Worm (Caenorhabditis elegans): ENCODE data around the gene Y46C8AM.1.

Y46C8AM.1 gene

DNA sequence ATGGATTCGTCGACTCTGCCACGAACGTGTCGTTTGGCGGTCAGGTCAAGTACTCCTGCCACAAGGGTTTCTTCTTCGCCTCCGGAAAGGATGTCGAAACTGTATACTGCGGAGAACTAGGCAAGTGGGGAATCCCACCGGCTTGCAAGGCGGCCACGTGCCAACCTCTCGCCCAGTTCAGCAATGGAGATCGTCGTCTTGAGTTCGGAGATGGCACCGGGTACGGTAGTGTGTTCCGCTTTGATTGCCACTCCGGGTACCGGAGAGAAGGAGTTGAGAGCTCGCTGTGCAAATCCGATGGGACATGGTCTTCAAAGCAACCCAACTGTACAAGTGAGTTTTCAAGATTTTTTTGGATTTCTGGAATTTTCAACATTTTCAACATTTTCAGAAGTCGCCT is 37.0 kb downstream of the Y46C8AM.1 start:
- TF ChIP-seq mep-1 (tag; optimal IDR thresholded peaks at IDR 0.05): no peak
- TF ChIP-seq hlh-1 (tag; optimal IDR thresholded peaks at IDR 0.05): no peak
- TF ChIP-seq sptf-1 (tag; optimal IDR thresholded peaks at IDR 0.05): no peak
- no peak for TF ChIP-seq cnd-1 (tag; optimal IDR thresholded peaks at IDR 0.05)
- TF ChIP-seq lin-13 (tag; optimal IDR thresholded peaks at IDR 0.05): no peak
- TF ChIP-seq nhr-12 (tag; optimal IDR thresholded peaks at IDR 0.05): no peak
- no peak for TF ChIP-seq drap-1 (GFP tag; optimal IDR thresholded peaks at IDR 0.05)
- TF ChIP-seq unc-39 (tag; optimal IDR thresholded peaks at IDR 0.05): no peak
- no peak for TF ChIP-seq bed-3 (GFP tag; optimal IDR thresholded peaks at IDR 0.05)
- TF ChIP-seq nhr-76 (tag; optimal IDR thresholded peaks at IDR 0.05): no peak
- no peak for TF ChIP-seq tbx-8 (GFP tag; optimal IDR thresholded peaks at IDR 0.05)
- no peak for TF ChIP-seq nhr-237 (tag; optimal IDR thresholded peaks at IDR 0.05)

DNA sequence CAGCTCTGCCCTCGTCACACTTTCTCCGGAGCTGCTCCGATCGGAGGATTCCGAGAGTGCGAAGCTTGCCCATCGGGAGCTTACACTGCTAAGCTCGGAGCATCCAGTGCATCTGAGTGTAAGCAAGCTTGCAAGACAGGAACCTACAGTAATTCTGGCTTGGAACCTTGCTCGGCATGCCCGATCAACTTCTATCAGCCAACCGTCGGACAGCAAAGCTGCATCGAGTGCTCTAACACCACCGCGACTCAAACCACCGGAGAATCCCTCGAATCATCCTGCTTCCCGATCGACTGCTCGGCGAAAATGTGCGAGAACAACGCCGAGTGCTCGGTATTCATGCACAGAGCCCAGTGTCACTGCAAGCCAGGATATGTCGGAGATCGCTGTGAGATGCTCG is 41.5 kb downstream of the Y46C8AM.1 start:
- TF ChIP-seq nhr-237 (tag; optimal IDR thresholded peaks at IDR 0.05) (no peak), snpc-4 (tag; optimal IDR thresholded peaks at IDR 0.05) (no peak), unc-120 (tag; optimal IDR thresholded peaks at IDR 0.05; ENCODE audit: poor library complexity, severe bottlenecking) (no peak)

DNA sequence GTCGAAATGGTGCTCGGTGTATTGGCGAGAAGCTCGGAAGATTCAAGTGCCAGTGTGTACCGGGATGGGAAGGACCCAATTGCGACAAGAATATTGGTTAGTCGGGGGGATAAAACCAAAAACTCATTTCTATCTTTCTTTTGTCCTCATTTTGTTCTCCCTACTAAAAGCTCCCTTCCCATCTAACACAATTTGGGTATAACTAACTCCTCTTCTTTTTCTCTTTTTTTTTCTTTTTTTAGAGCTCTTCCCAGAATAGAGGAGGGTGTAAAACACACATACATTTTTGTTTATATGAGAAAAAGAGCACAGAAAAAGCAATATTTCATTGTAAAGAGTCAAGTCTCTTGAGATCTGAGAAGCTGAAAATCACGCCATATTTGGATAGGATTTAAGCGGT is 42.5 kb downstream of the Y46C8AM.1 start:
- TF ChIP-seq pha-4 (tag; optimal IDR thresholded peaks at IDR 0.05) (no peak), unc-120 (tag; optimal IDR thresholded peaks at IDR 0.05; ENCODE audit: poor library complexity, severe bottlenecking) (no peak)

DNA sequence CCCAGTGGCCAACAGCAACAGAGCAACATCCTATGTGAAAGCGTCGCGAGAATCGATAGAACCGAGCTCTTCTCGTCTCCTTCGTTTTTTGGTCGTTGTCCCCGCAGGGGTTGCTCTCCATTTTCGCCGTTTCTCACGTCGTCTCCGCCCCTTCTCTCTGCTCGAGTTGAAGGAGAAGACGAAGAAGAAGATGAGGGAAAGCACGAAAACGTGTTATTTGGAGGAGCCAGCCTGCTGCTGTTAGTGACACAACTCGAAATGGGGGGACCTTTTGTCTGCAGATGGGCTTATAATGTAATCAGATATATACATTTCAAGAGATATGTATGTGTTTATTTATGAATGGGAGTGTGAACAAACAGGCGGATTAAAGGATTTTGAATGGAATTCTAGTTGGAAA is 45.0 kb downstream of the Y46C8AM.1 start, which contains the start of gene W02C12.2:
Gene W02C12.2, minus strand, starts transcription at position 277 of the 400 bp plus-strand sequence.
- no peak for TF ChIP-seq cnd-1 (tag; optimal IDR thresholded peaks at IDR 0.05)
- TF ChIP-seq unc-120 (tag; optimal IDR thresholded peaks at IDR 0.05; ENCODE audit: poor library complexity, severe bottlenecking): no peak
- TF ChIP-seq ceh-39 (tag; optimal IDR thresholded peaks at IDR 0.05): no peak
- no peak for TF ChIP-seq M03D4.4 (tag; optimal IDR thresholded peaks at IDR 0.05)
- TF ChIP-seq nhr-12 (tag; optimal IDR thresholded peaks at IDR 0.05): no peak
- TF ChIP-seq snpc-4 (tag; optimal IDR thresholded peaks at IDR 0.05): no peak
- TF ChIP-seq ces-1 (GFP tag; optimal IDR thresholded peaks at IDR 0.05): peak; percentile 51
- no peak for TF ChIP-seq lin-32 (GFP tag; optimal IDR thresholded peaks at IDR 0.05)

DNA sequence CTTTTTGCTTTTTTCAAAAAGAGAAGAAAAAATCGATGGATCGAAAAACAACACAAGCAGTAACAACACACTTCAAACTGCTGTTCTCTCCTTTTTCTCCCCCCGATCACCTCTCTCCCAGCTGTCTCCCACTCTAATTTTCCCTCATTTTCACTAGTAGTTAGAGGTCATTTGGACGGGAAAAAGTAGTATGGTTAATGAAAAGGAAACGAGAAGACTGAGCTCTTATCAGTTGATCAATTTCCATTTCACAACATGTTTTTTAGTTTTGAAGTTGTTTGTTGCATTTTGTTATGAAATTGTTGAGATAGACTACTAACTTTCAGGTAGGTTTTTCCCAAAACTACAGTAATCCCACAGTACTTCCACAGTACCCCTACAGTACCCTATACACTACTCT is 45.8 kb downstream of the Y46C8AM.1 start:
- TF ChIP-seq cnd-1 (tag; optimal IDR thresholded peaks at IDR 0.05): no peak
- no peak for TF ChIP-seq pha-4 (tag; optimal IDR thresholded peaks at IDR 0.05)
- TF ChIP-seq snpc-4 (tag; optimal IDR thresholded peaks at IDR 0.05): no peak
- TF ChIP-seq elt-1 (tag; optimal IDR thresholded peaks at IDR 0.05; ENCODE audit: borderline replicate concordance, insufficient read depth): no peak
- TF ChIP-seq sem-2 (GFP tag; optimal IDR thresholded peaks at IDR 0.05): no peak
- TF ChIP-seq unc-39 (tag; optimal IDR thresholded peaks at IDR 0.05): no peak
- no peak for TF ChIP-seq unc-62 (GFP tag; optimal IDR thresholded peaks at IDR 0.05)
- TF ChIP-seq nhr-237 (tag; optimal IDR thresholded peaks at IDR 0.05): no peak
- TF ChIP-seq lsy-2 (tag; optimal IDR thresholded peaks at IDR 0.05): no peak
- TF ChIP-seq nhr-2 (tag; optimal IDR thresholded peaks at IDR 0.05): no peak
- TF ChIP-seq lin-13 (tag; optimal IDR thresholded peaks at IDR 0.05): no peak
- TF ChIP-seq lin-32 (GFP tag; optimal IDR thresholded peaks at IDR 0.05): no peak
- TF ChIP-seq flh-1 (GFP tag; optimal IDR thresholded peaks at IDR 0.05): no peak

DNA sequence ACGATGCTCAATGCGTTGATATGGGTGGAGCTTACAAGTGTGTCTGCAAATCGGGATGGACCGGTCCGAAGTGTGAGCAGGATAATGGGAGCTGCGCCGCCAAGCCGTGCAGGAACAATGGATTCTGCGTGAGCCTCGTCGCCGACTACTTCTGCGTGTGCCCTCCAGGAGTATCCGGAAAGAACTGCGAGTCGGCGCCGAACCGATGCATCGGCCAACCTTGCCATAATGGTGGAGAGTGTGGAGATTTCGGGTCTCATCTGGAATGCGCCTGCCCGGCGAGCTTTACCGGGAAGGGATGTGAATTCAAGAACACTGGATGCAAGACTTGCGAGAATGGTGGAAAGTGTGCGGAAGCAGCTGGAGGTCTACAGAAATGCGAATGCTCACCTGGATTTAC is 47.2 kb downstream of the Y46C8AM.1 start:
- TF ChIP-seq ceh-83 (GFP tag; optimal IDR thresholded peaks at IDR 0.05): no peak
- TF ChIP-seq mab-5 (tag; optimal IDR thresholded peaks at IDR 0.05): no peak

DNA sequence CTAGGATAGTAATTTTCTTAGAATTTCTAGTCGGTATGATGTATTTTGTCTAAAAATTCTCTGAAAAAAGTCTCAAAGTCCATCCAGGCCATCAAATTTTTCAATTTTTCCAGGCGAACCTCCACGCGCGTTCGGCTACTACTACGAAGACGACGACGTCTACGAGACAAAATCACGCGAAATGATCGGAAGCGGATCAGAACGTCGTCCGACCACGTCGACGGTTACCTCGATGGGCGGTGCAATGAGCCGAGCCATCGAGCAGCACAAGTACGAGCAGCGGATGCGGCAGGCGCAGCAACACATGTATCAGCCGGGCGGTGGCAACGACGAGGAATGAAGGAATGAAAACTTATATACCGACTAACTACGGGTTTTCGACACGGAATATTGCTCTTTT is 50.9 kb downstream of the Y46C8AM.1 start:
- no peak for TF ChIP-seq cnd-1 (tag; optimal IDR thresholded peaks at IDR 0.05)
- TF ChIP-seq ces-1 (GFP tag; optimal IDR thresholded peaks at IDR 0.05): no peak
- no peak for TF ChIP-seq lin-13 (tag; optimal IDR thresholded peaks at IDR 0.05)
- no peak for TF ChIP-seq M03D4.4 (tag; optimal IDR thresholded peaks at IDR 0.05)
